Fruit fly (Drosophila melanogaster): ENCODE results near the gene CG9536.

The CG9536 gene

DNA sequence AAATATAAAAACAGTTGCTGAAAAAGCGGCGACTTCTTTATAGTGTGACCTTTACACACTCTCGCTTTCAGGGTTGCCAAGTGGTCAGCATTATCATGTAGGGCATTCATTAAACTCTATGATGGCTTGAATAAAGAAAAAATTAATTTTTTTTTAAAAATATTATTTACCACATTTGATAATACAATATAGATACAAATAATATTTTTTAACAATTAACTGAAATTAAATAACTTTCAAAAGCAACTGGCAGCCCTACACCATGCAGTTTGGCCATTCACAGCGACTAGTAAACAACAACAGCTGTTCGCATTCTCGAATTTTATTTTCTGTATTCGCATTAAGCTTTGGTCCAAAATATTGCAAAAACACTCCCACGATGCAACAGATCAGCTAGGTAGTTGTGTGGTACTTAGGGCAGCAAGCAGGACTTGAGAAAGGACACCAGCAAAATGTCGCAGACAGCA lies 14.0 kb upstream of the CG9536 start, which contains the start of the genes Phf5a and CG31638 (continued):
- peak; percentile 53; the same call in 1 of the 2 replicates for TF ChIP-seq crol (GFP tag; IDR thresholded peaks at IDR 0.05)
- TF ChIP-seq slbo (GFP tag; IDR thresholded peaks at IDR 0.05) = peak; percentile 96
- TF ChIP-seq CG13123 (GFP tag; optimal IDR thresholded peaks at IDR 0.05) = peak; percentile 79
- peak; percentile 95 for TF ChIP-seq lilli (GFP tag; optimal IDR thresholded peaks at IDR 0.05)
- TF ChIP-seq CG10147 (GFP tag; optimal IDR thresholded peaks at IDR 0.05) = peak; percentile 52
- no peak for TF ChIP-seq Dad (GFP tag; optimal IDR thresholded peaks at IDR 0.05)
- peak in 1 of 2 experiments; percentile 51 for TF ChIP-seq Eip74EF (GFP tag; optimal IDR thresholded peaks at IDR 0.05)
- TF ChIP-seq CG6689 (GFP tag; IDR thresholded peaks at IDR 0.05) = peak; percentile 97
- TF ChIP-seq Fer1 (GFP tag; optimal IDR thresholded peaks at IDR 0.05) = peak; percentile 94
- TF ChIP-seq crc (GFP tag; optimal IDR thresholded peaks at IDR 0.05) = peak; percentile 38
- peak; percentile 90 for TF ChIP-seq CG7556 (GFP tag; optimal IDR thresholded peaks at IDR 0.05)
- TF ChIP-seq CkIIα-i1 (GFP tag; IDR thresholded peaks at IDR 0.05) = no peak
- TF ChIP-seq CG10209 (GFP tag; optimal IDR thresholded peaks at IDR 0.05) = peak; percentile 88
- TF ChIP-seq CG6765 (GFP tag; optimal IDR thresholded peaks at IDR 0.05) = peak; percentile 81
- TF ChIP-seq h (optimal IDR thresholded peaks at IDR 0.05) = no peak
- peak; percentile 40 for TF ChIP-seq ems (GFP tag; optimal IDR thresholded peaks at IDR 0.05)
- TF ChIP-seq CG14050 (GFP tag; IDR thresholded peaks at IDR 0.05) = peak; percentile 71
- peak; percentile 40 for TF ChIP-seq kay (GFP tag; optimal IDR thresholded peaks at IDR 0.05)
- TF ChIP-seq rib (GFP tag; IDR thresholded peaks at IDR 0.05) = no peak
- TF ChIP-seq ken (GFP tag; IDR thresholded peaks at IDR 0.05) = peak; percentile 76
- TF ChIP-seq ac (GFP tag; optimal IDR thresholded peaks at IDR 0.05) = peak; percentile 47
- peak; percentile 81 for TF ChIP-seq nmo (GFP tag; optimal IDR thresholded peaks at IDR 0.05)
- TF ChIP-seq CG17802 (tag; optimal IDR thresholded peaks at IDR 0.05) = peak; percentile 88
- peak; percentile 93 for TF ChIP-seq HHEX (GFP tag; optimal IDR thresholded peaks at IDR 0.05)
- peak; percentile 72 for TF ChIP-seq CG8944 (GFP tag; optimal IDR thresholded peaks at IDR 0.05)
- TF ChIP-seq shn (GFP tag; optimal IDR thresholded peaks at IDR 0.05) = peak; percentile 58
- peak; percentile 95 for TF ChIP-seq gce (GFP tag; IDR thresholded peaks at IDR 0.05)
- peak; percentile 68; the same call in 1 of the 2 replicates for TF ChIP-seq Atf6 (GFP tag; IDR thresholded peaks at IDR 0.05)
- TF ChIP-seq CG12104 (GFP tag; optimal IDR thresholded peaks at IDR 0.05) = peak; percentile 58
- TF ChIP-seq p53 (GFP tag; optimal IDR thresholded peaks at IDR 0.05) = no peak
- peak; percentile 54 for TF ChIP-seq dm (GFP tag; optimal IDR thresholded peaks at IDR 0.05)
- TF ChIP-seq Tbp (GFP tag; optimal IDR thresholded peaks at IDR 0.05) = no peak
- TF ChIP-seq CG8765 (GFP tag; IDR thresholded peaks at IDR 0.05) = peak; percentile 96
- no peak for TF ChIP-seq luna (GFP tag; optimal IDR thresholded peaks at IDR 0.05)
- TF ChIP-seq CG1529 (GFP tag; optimal IDR thresholded peaks at IDR 0.05) = peak; percentile 85
- peak; percentile 87; the same call in 2 of the 3 replicates for TF ChIP-seq so (GFP tag; IDR thresholded peaks at IDR 0.05)
- TF ChIP-seq CG10462 (GFP tag; optimal IDR thresholded peaks at IDR 0.05) = peak; percentile 94
- peak; percentile 73 for TF ChIP-seq CG8359 (GFP tag; optimal IDR thresholded peaks at IDR 0.05; ENCODE audit: borderline replicate concordance)
- no peak for TF ChIP-seq Sox102F (GFP tag; optimal IDR thresholded peaks at IDR 0.05)
- TF ChIP-seq CG6683 (GFP tag; optimal IDR thresholded peaks at IDR 0.05) = peak; percentile 84
- peak; percentile 93 for TF ChIP-seq dmrt11E (tag; optimal IDR thresholded peaks at IDR 0.05)
- TF ChIP-seq CG31365 (tag; optimal IDR thresholded peaks at IDR 0.05) = peak; percentile 35
- TF ChIP-seq salm (tag; optimal IDR thresholded peaks at IDR 0.05) = peak; percentile 20
- TF ChIP-seq CG10431 (GFP tag; optimal IDR thresholded peaks at IDR 0.05) = peak; percentile 90
- peak; percentile 66; the same call in 1 of the 2 replicates for TF ChIP-seq E2f2 (GFP tag; IDR thresholded peaks at IDR 0.05)
- peak; percentile 96 for TF ChIP-seq CG2199 (GFP tag; IDR thresholded peaks at IDR 0.05)
- peak; percentile 98 for TF ChIP-seq CG17829 (tag; optimal IDR thresholded peaks at IDR 0.05)
- TF ChIP-seq pros (GFP tag; optimal IDR thresholded peaks at IDR 0.05) = no peak
- peak; percentile 95 for TF ChIP-seq dmrt99B (tag; optimal IDR thresholded peaks at IDR 0.05)
- TF ChIP-seq Lhr (GFP tag; optimal IDR thresholded peaks at IDR 0.05) = peak; percentile 78
